Worm (Caenorhabditis elegans): ENCODE data around the gene T04C12.8.

The T04C12.8 gene

ce11 chrV:11076028-11076402 lies 6.9 kb upstream of the T04C12.8 start:
- TF ChIP-seq eyg-1 (tag; optimal IDR thresholded peaks at IDR 0.05) (no peak), fkh-10 (GFP tag; optimal IDR thresholded peaks at IDR 0.05) (no peak), rnt-1 (tag; optimal IDR thresholded peaks at IDR 0.05) (no peak), unc-3 (GFP tag; conservative IDR thresholded peaks at IDR 0.05) (no peak), unc-3 (tag; optimal IDR thresholded peaks at IDR 0.05) (no peak), pha-2 (tag; optimal IDR thresholded peaks at IDR 0.05) (no peak), elt-2 (tag; optimal IDR thresholded peaks at IDR 0.05) (no peak), ahr-1 (tag; optimal IDR thresholded peaks at IDR 0.05) (no peak), ceh-18 (tag; optimal IDR thresholded peaks at IDR 0.05) (no peak), sdc-2 (tag; optimal IDR thresholded peaks at IDR 0.05) (no peak)

DNA sequence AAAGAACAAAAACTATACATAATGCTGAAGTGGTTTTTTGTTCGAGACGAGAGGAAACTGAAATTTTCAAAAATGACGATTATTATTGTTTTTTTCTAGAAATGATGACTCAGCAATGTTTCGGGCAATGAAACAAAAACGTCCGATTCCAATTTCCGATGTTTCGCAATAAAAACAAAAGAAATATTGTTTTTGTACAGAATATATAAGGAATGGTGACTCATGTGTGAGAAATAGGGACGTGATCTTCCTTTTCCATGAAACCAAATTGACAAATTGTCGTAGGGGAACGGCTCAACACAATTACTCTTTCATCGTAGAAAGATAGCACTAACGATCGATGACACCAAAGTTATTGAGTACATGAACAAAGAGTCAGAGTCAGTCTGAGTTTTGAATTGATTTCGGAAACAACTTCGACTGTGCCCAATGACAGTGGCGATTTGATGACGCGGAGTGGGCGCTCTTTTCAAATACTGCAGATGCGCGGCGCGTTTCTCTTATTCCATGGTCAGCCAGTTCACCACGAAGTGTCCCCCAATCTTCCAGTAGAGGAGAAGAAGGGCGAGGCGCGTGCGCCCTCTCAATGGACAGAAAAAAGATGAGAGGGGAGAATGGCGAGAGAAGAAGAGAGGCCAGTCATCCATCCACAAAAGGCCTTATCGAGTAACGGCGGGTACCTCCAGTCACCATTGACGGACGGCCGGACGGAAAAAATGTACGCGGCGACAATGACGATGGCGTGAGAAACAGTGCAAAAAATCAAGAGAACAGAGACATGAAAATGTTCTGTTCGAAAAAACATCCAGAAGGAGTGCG lies 6.3 kb upstream of the T04C12.8 start:
- no peak for TF ChIP-seq unc-55 (GFP tag; optimal IDR thresholded peaks at IDR 0.05)
- TF ChIP-seq F13H6.1 (tag; optimal IDR thresholded peaks at IDR 0.05): no peak
- no peak for TF ChIP-seq ztf-16 (tag; optimal IDR thresholded peaks at IDR 0.05)
- TF ChIP-seq nfya-1 (tag; optimal IDR thresholded peaks at IDR 0.05): peak; percentile 23
- TF ChIP-seq pha-4 (tag; optimal IDR thresholded peaks at IDR 0.05): no peak
- TF ChIP-seq pat-9 (tag; optimal IDR thresholded peaks at IDR 0.05): no peak
- TF ChIP-seq hlh-6 (tag; optimal IDR thresholded peaks at IDR 0.05): peak; percentile 32
- TF ChIP-seq pax-1 (tag; optimal IDR thresholded peaks at IDR 0.05): no peak
- no peak for TF ChIP-seq lim-6 (tag; optimal IDR thresholded peaks at IDR 0.05)
- no peak for TF ChIP-seq hlh-15 (tag; optimal IDR thresholded peaks at IDR 0.05)
- TF ChIP-seq pag-3 (tag; optimal IDR thresholded peaks at IDR 0.05; ENCODE audit: borderline replicate concordance): no peak
- TF ChIP-seq ceh-31 (tag; optimal IDR thresholded peaks at IDR 0.05): peak; percentile 31
- no peak for TF ChIP-seq rnt-1 (tag; optimal IDR thresholded peaks at IDR 0.05)
- TF ChIP-seq lin-11 (tag; optimal IDR thresholded peaks at IDR 0.05): no peak
- peak; percentile 14 for TF ChIP-seq ref-2 (tag; optimal IDR thresholded peaks at IDR 0.05)
- peak; percentile 26 for TF ChIP-seq sdc-2 (tag; optimal IDR thresholded peaks at IDR 0.05)
- TF ChIP-seq K09A11.1 (tag; optimal IDR thresholded peaks at IDR 0.05; ENCODE audit: insufficient read depth): no peak
- peak; percentile 13 for TF ChIP-seq ceh-18 (tag; optimal IDR thresholded peaks at IDR 0.05)
- no peak for TF ChIP-seq syd-9 (tag; optimal IDR thresholded peaks at IDR 0.05)
- no peak for TF ChIP-seq fax-1 (tag; optimal IDR thresholded peaks at IDR 0.05)
- no peak for TF ChIP-seq nhr-232 (tag; optimal IDR thresholded peaks at IDR 0.05)
- peak; percentile 54 for TF ChIP-seq elt-4 (tag; optimal IDR thresholded peaks at IDR 0.05)
- peak; percentile 25 for TF ChIP-seq unc-42 (tag; optimal IDR thresholded peaks at IDR 0.05)

- no peak for TF ChIP-seq nhr-11 (tag; optimal IDR thresholded peaks at IDR 0.05)
- TF ChIP-seq pat-9 (tag; optimal IDR thresholded peaks at IDR 0.05): no peak
- TF ChIP-seq ceh-14 (tag; optimal IDR thresholded peaks at IDR 0.05): no peak
- peak; percentile 27 for TF ChIP-seq unc-55 (GFP tag; optimal IDR thresholded peaks at IDR 0.05)
- no peak for TF ChIP-seq ztf-16 (tag; optimal IDR thresholded peaks at IDR 0.05)
- TF ChIP-seq K09A11.1 (tag; optimal IDR thresholded peaks at IDR 0.05; ENCODE audit: insufficient read depth): no peak
- no peak for TF ChIP-seq ceh-9 (tag; optimal IDR thresholded peaks at IDR 0.05)
- no peak for TF ChIP-seq syd-9 (tag; optimal IDR thresholded peaks at IDR 0.05)
- TF ChIP-seq zip-5 (tag; optimal IDR thresholded peaks at IDR 0.05): no peak
- TF ChIP-seq sdc-2 (tag; optimal IDR thresholded peaks at IDR 0.05): no peak
- TF ChIP-seq rnt-1 (tag; optimal IDR thresholded peaks at IDR 0.05): peak; percentile 67
- no peak for TF ChIP-seq ceh-6 (GFP tag; optimal IDR thresholded peaks at IDR 0.05)
- peak; percentile 53 for TF ChIP-seq nfya-1 (tag; optimal IDR thresholded peaks at IDR 0.05)
- peak; percentile 92 for TF ChIP-seq ceh-18 (tag; optimal IDR thresholded peaks at IDR 0.05)
- no peak for TF ChIP-seq hlh-6 (tag; optimal IDR thresholded peaks at IDR 0.05)
These were observed 5.3 kb upstream of the T04C12.8 start, which contains the start of gene act-3 for ce11 chrV:11074448-11074847. act-3 (minus strand) TSS chrV:11074498.

DNA sequence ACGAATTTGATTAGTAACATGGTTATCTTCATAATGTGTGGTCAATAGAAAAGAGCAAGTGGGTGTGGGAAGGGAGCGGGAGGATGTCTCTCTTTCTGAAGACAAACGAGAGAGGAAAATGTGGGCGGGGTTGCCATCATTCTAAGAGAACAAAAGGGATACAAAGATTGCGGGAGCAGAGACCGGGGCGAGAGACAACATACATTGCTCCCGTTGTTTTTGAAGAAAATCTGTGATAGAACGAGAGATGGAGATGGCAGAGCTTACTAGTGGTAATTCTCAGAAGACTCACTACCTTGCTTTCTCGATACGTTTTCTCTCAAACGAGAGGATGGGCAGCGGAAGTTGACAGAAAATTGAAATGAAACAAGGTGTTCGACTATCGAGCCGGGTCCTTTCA lies 4.2 kb upstream of the T04C12.8 start:
- TF ChIP-seq madf-2 (tag; optimal IDR thresholded peaks at IDR 0.05) (no peak), unc-3 (GFP tag; conservative IDR thresholded peaks at IDR 0.05) (no peak), unc-3 (tag; optimal IDR thresholded peaks at IDR 0.05) (no peak), zip-5 (tag; optimal IDR thresholded peaks at IDR 0.05) (no peak), ceh-18 (tag; optimal IDR thresholded peaks at IDR 0.05) (peak; percentile 4), Y22D7AL.16 (tag; optimal IDR thresholded peaks at IDR 0.05) (no peak), unc-55 (GFP tag; optimal IDR thresholded peaks at IDR 0.05) (peak; percentile 2)

Data from whole organism, late embryonic.